Worm (Caenorhabditis elegans): ENCODE measurements around the gene F25H9.6.

Gene F25H9.6

DNA sequence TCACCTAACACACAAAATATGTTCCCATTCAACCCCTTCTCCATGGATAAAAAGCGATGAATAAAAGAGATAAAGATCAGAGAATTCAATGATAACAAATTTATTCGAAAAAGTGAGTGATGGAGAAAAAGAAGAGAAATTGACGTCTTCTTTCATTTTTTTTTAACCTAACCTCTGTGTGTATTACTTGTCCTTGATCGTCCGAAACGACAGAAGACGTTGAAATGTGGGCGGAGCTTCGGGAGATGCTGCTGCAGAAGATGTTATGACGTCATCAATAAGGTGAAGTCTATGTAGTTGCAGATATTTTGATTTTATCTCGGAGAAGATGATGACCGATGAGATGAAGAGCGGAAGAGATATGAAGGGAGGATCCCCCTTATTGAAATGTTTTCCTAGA is 21.7 kb upstream of the F25H9.6 start, which contains the start of gene T10G3.3 (continued):
- no peak for TF ChIP-seq alr-1 (tag; optimal IDR thresholded peaks at IDR 0.05; ENCODE audit: borderline replicate concordance)
- no peak for TF ChIP-seq lin-35 (GFP tag; optimal IDR thresholded peaks at IDR 0.05)
- TF ChIP-seq pqm-1 (tag; optimal IDR thresholded peaks at IDR 0.05): no peak
- TF ChIP-seq mep-1 (tag; optimal IDR thresholded peaks at IDR 0.05): peak; percentile 2
- TF ChIP-seq vab-15 (tag; optimal IDR thresholded peaks at IDR 0.05): no peak
- no peak for TF ChIP-seq skn-1 (tag; optimal IDR thresholded peaks at IDR 0.05)
- TF ChIP-seq ceh-88 (GFP tag; IDR thresholded peaks at IDR 0.05): no peak
- TF ChIP-seq rnt-1 (tag; optimal IDR thresholded peaks at IDR 0.05): no peak
- TF ChIP-seq blmp-1 (tag; optimal IDR thresholded peaks at IDR 0.05): peak; percentile 96
- no peak for TF ChIP-seq ets-5 (GFP tag; IDR thresholded peaks at IDR 0.05)
- peak; percentile 38 for TF ChIP-seq snu-23 (GFP tag; optimal IDR thresholded peaks at IDR 0.05)
- TF ChIP-seq unc-98 (GFP tag; IDR thresholded peaks at IDR 0.05): no peak
- TF ChIP-seq nhr-90 (tag; optimal IDR thresholded peaks at IDR 0.05; ENCODE audit: poor library complexity): peak; percentile 29
- no peak for TF ChIP-seq lin-39 (tag; optimal IDR thresholded peaks at IDR 0.05)
- TF ChIP-seq sox-4 (tag; optimal IDR thresholded peaks at IDR 0.05): no peak
- TF ChIP-seq nhr-20 (tag; optimal IDR thresholded peaks at IDR 0.05): peak; percentile 56
- no peak for TF ChIP-seq nhr-47 (tag; optimal IDR thresholded peaks at IDR 0.05)
- peak; percentile 93 for TF ChIP-seq nhr-85 (tag)

DNA sequence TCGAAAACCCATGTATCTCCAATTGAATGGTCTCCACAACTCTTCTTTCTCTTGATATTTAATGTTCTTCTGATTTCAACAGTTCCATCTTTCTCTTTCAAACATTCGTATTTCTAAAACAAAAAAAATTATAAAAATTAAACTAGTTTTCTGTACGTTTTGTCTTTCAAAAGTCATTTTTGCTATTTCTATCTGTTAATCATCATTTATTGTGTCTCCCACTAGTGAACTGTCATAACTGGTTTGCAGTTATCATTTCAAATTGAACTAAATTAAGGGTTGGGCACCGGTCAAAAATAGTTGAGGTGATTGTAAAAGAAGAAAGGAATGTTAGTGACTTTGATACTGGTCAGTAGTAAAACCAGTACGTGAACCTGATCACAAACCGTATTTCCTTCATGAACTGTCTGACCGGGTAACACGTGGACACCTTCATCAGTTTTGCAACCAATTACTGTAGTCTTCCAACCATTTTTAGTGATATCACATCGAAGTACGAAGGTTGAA is 20.2 kb upstream of the F25H9.6 start:
- peak; percentile 4 for TF ChIP-seq nhr-71 (tag; optimal IDR thresholded peaks at IDR 0.05)
- no peak for TF ChIP-seq mef-2 (tag; optimal IDR thresholded peaks at IDR 0.05)
- TF ChIP-seq unc-130 (tag; optimal IDR thresholded peaks at IDR 0.05): peak; percentile 31
- peak in 1 of 6 experiments; percentile 63 for TF ChIP-seq elt-3 (tag; optimal IDR thresholded peaks at IDR 0.05)
- no peak for TF ChIP-seq snpc-4 (tag; optimal IDR thresholded peaks at IDR 0.05)
- TF ChIP-seq grh-1 (GFP tag; IDR thresholded peaks at IDR 0.05): peak; percentile 61; the same call in 1 of the 2 replicates
- no peak for TF ChIP-seq aha-1 (tag; optimal IDR thresholded peaks at IDR 0.05)
- TF ChIP-seq nhr-19 (GFP tag; conservative IDR thresholded peaks at IDR 0.05): 0 out of 2 replicates have a peak, but pooled peaks have one; percentile 14
- TF ChIP-seq efl-1 (optimal IDR thresholded peaks at IDR 0.05): no peak
- TF ChIP-seq efl-1 (GFP tag; optimal IDR thresholded peaks at IDR 0.05 in 1 of 2): peak in 1 of 2 experiments; percentile 3
- TF ChIP-seq nhr-20 (tag; optimal IDR thresholded peaks at IDR 0.05): peak; percentile 40
- TF ChIP-seq egl-13 (tag; optimal IDR thresholded peaks at IDR 0.05): no peak
- TF ChIP-seq lin-39 (tag; optimal IDR thresholded peaks at IDR 0.05): no peak
- no peak for TF ChIP-seq sox-4 (tag; optimal IDR thresholded peaks at IDR 0.05)
- TF ChIP-seq blmp-1 (tag; optimal IDR thresholded peaks at IDR 0.05): peak; percentile 34
- TF ChIP-seq snu-23 (GFP tag; optimal IDR thresholded peaks at IDR 0.05): no peak
- no peak for TF ChIP-seq hpl-2 (GFP tag; optimal IDR thresholded peaks at IDR 0.05)
- TF ChIP-seq lsy-2 (tag; optimal IDR thresholded peaks at IDR 0.05): peak in 1 of 2 experiments; percentile 30
- no peak for TF ChIP-seq ceh-88 (GFP tag; IDR thresholded peaks at IDR 0.05)
- no peak for TF ChIP-seq ceh-82 (tag; optimal IDR thresholded peaks at IDR 0.05)
- TF ChIP-seq nhr-85 (tag): peak; percentile 85
- TF ChIP-seq pag-3 (tag; optimal IDR thresholded peaks at IDR 0.05; ENCODE audit: borderline replicate concordance, insufficient read depth): no peak
- no peak for TF ChIP-seq C16A3.4 (tag; optimal IDR thresholded peaks at IDR 0.05)
- peak; percentile 37 for TF ChIP-seq lin-14 (GFP tag; optimal IDR thresholded peaks at IDR 0.05)
- TF ChIP-seq pax-3 (tag; optimal IDR thresholded peaks at IDR 0.05): no peak

DNA sequence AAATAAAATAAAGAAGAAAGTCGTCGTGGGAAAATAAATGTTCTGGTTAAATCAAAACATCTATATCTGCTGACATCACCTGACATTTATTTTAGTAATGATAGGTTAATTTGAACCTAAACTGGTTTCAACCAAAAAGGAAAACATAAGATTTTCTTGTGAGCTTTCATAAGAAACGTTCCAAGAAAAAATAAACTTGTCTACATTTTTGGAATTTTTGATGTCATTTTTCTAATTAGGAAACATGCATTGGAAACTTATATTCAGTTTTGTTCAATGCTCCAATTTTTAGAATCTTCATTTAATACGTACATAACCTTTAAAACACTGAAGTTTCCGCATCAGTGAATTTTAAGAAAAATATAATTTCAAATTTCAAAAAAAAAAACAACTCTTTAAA is 17.6 kb upstream of the F25H9.6 start:
- TF ChIP-seq nhr-85 (tag): no peak
- TF ChIP-seq mep-1 (tag; optimal IDR thresholded peaks at IDR 0.05): no peak
- peak; percentile 69 for TF ChIP-seq sox-4 (tag; optimal IDR thresholded peaks at IDR 0.05)
- no peak for TF ChIP-seq nhr-12 (tag; optimal IDR thresholded peaks at IDR 0.05)
- no peak for TF ChIP-seq nhr-19 (GFP tag; conservative IDR thresholded peaks at IDR 0.05)
- TF ChIP-seq lin-13 (GFP tag; optimal IDR thresholded peaks at IDR 0.05): no peak
- TF ChIP-seq fkh-8 (tag; optimal IDR thresholded peaks at IDR 0.05): peak; percentile 57
- TF ChIP-seq nhr-71 (tag; optimal IDR thresholded peaks at IDR 0.05): peak; percentile 42
- TF ChIP-seq swsn-7 (tag; optimal IDR thresholded peaks at IDR 0.05): no peak
- TF ChIP-seq nhr-77 (tag; optimal IDR thresholded peaks at IDR 0.05): no peak
- no peak for TF ChIP-seq sptf-1 (tag; optimal IDR thresholded peaks at IDR 0.05)
- TF ChIP-seq fkh-4 (tag; optimal IDR thresholded peaks at IDR 0.05; ENCODE audit: borderline replicate concordance): no peak
